Worm (Caenorhabditis elegans) whole organism, mixed stage, embryonic: ENCODE results near the gene Y102A11A.5.

Experiments
- M03D4.4 ChIP-seq: sonication (generic microtip); optimal IDR thresholded peaks from 2 replicates; lab custom pipeline; 2017; ENCODE audit warnings: mild to moderate bottlenecking, missing genetic modification characterization, missing compliant biosample characterization
- ceh-39 ChIP-seq: fragments of 150-350 bp; optimal IDR thresholded peaks from 2 replicates; lab custom pipeline; 2014; ENCODE audit warnings: missing biosample characterization, missing genetic modification characterization
- ceh-83 ChIP-seq: fragments of 200-800 bp; sonication (Bioruptor generic); optimal IDR thresholded peaks from 2 replicates; lab custom pipeline; 2018; ENCODE audit warnings: mild to moderate bottlenecking, missing genetic modification characterization, missing compliant biosample characterization
- ces-1 ChIP-seq: fragments of 150-350 bp; optimal IDR thresholded peaks from 2 replicates; lab custom pipeline; 2014; ENCODE audit warnings: missing biosample characterization, missing genetic modification reagents, missing genetic modification characterization
- cnd-1 ChIP-seq: fragments of 200-800 bp; sonication (Bioruptor generic); optimal IDR thresholded peaks from 2 replicates; lab custom pipeline; 2018; ENCODE audit warnings: mild to moderate bottlenecking, missing genetic modification characterization, missing compliant biosample characterization
- drap-1 ChIP-seq: fragments of 200-800 bp; sonication (Bioruptor generic); optimal IDR thresholded peaks from 3 replicates; lab custom pipeline; 2018; ENCODE audit warnings: mild to moderate bottlenecking, missing genetic modification characterization, missing compliant biosample characterization
- elt-1 ChIP-seq: sonication (generic microtip); optimal IDR thresholded peaks from 2 replicates; lab custom pipeline; 2017; ENCODE audit warnings: missing genetic modification characterization, mild to moderate bottlenecking, missing compliant biosample characterization, antibody characterized with exemption, moderate library complexity, borderline replicate concordance; ENCODE audit not compliant: insufficient read depth
- elt-3 ChIP-seq: fragments of 150-350 bp; optimal IDR thresholded peaks from 2 replicates; lab custom pipeline; 2014; ENCODE audit warnings: missing biosample characterization, missing genetic modification characterization
- ham-2 ChIP-seq: fragments of 200-800 bp; sonication (Bioruptor generic); optimal IDR thresholded peaks from 2 replicates; lab custom pipeline; 2018; ENCODE audit warnings: mild to moderate bottlenecking, missing genetic modification characterization, missing compliant biosample characterization
- hlh-1 ChIP-seq: fragments of 150-350 bp; optimal IDR thresholded peaks from 2 replicates; lab custom pipeline; 2014; ENCODE audit warnings: missing biosample characterization, missing genetic modification reagents, missing genetic modification characterization
- lin-13 ChIP-seq: fragments of 150-350 bp; optimal IDR thresholded peaks from 2 replicates; lab custom pipeline; 2014; ENCODE audit warnings: missing biosample characterization, missing genetic modification characterization
- lin-32 ChIP-seq: fragments of 200-800 bp; sonication (Bioruptor generic); optimal IDR thresholded peaks from 2 replicates; lab custom pipeline; 2018; ENCODE audit warnings: mild to moderate bottlenecking, missing genetic modification characterization, missing compliant biosample characterization
- lsy-2 ChIP-seq: fragments of 150-350 bp; optimal IDR thresholded peaks from 2 replicates; lab custom pipeline; 2014; ENCODE audit warnings: missing biosample characterization, missing genetic modification characterization
- mab-5 ChIP-seq: fragments of 150-350 bp; optimal IDR thresholded peaks from 2 replicates; lab custom pipeline; 2014; ENCODE audit warnings: missing biosample characterization, missing genetic modification characterization
- mep-1 ChIP-seq: fragments of 150-350 bp; optimal IDR thresholded peaks from 2 replicates; lab custom pipeline; 2017; ENCODE audit warnings: missing biosample characterization, missing genetic modification reagents, missing genetic modification characterization, inconsistent platforms
- mls-2 ChIP-seq: sonication (generic microtip); optimal IDR thresholded peaks from 2 replicates; lab custom pipeline; 2016; ENCODE audit warnings: mild to moderate bottlenecking, missing genetic modification characterization, moderate library complexity, missing compliant biosample characterization
- nhr-12 ChIP-seq: fragments of 150-350 bp; optimal IDR thresholded peaks from 2 replicates; lab custom pipeline; 2014; ENCODE audit warnings: missing biosample characterization, missing genetic modification characterization
- nhr-2 ChIP-seq: fragments of 150-350 bp; optimal IDR thresholded peaks from 2 replicates; lab custom pipeline; 2014; ENCODE audit warnings: missing biosample characterization, missing genetic modification characterization
- nhr-237 ChIP-seq: fragments of 150-350 bp; optimal IDR thresholded peaks from 2 replicates; lab custom pipeline; 2014; ENCODE audit warnings: missing biosample characterization, missing genetic modification characterization
- nhr-28 ChIP-seq: fragments of 150-350 bp; optimal IDR thresholded peaks from 2 replicates; lab custom pipeline; 2014; ENCODE audit warnings: missing biosample characterization, missing genetic modification characterization
- nhr-76 ChIP-seq: sonication (generic microtip); optimal IDR thresholded peaks from 2 replicates; lab custom pipeline; 2017; ENCODE audit warnings: missing biosample characterization, missing genetic modification characterization
- pha-4 ChIP-seq: fragments of 150-350 bp; optimal IDR thresholded peaks from 2 replicates; lab custom pipeline; 2018; ENCODE audit warnings: missing biosample characterization, missing genetic modification reagents, missing genetic modification characterization
- sem-2 ChIP-seq: fragments of 200-800 bp; sonication (Bioruptor generic); optimal IDR thresholded peaks from 2 replicates; lab custom pipeline; 2018; ENCODE audit warnings: mild to moderate bottlenecking, missing genetic modification characterization, missing compliant biosample characterization
- snpc-4 ChIP-seq: fragments of 150-350 bp; optimal IDR thresholded peaks from 2 replicates; lab custom pipeline; 2014; ENCODE audit warnings: missing biosample characterization, missing genetic modification characterization
- tbx-8 ChIP-seq: fragments of 200-800 bp; sonication (Bioruptor generic); optimal IDR thresholded peaks from 2 replicates; lab custom pipeline; 2018; ENCODE audit warnings: mild to moderate bottlenecking, missing genetic modification characterization, moderate library complexity, missing compliant biosample characterization
- unc-39 ChIP-seq: fragments of 150-350 bp; optimal IDR thresholded peaks from 2 replicates; lab custom pipeline; 2014; ENCODE audit warnings: missing biosample characterization, missing genetic modification characterization
- unc-62 ChIP-seq: fragments of 150-350 bp; optimal IDR thresholded peaks from 2 replicates; lab custom pipeline; 2014; ENCODE audit warnings: missing biosample characterization, missing genetic modification reagents, missing genetic modification characterization
- zip-8 ChIP-seq: fragments of 150-350 bp; optimal IDR thresholded peaks from 2 replicates; lab custom pipeline; 2014; ENCODE audit warnings: missing biosample characterization, missing genetic modification characterization
- ztf-11 ChIP-seq: fragments of 150-350 bp; optimal IDR thresholded peaks from 2 replicates; lab custom pipeline; 2014; ENCODE audit warnings: missing biosample characterization, missing genetic modification characterization

The Y102A11A.5 gene

DNA sequence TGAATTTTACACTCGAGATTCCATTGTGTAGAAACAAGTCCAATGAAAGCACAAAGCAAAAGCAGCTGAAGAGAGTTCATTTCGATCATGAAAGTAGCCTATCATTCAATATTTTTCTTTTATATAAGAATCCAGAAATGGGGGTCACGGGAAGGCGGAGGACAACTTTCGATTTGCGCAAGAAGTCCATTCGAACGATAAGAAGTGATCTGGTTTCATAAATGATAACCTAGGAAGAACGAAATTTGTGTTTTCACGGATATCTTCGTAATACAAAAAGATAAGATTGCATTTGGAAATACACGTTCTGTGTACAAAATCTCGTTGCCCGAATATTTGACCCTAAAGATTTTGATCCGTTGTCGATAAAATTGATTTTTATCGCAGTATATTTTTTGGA, at the start of gene Y102A11A.5:
Y102A11A.5 (minus strand) TSS at position 175 of the 400 bp plus-strand sequence.
- TF ChIP-seq unc-39 (tag; lab: Kevin White, UChicago), result no peak
- TF ChIP-seq elt-3, result peak; percentile 73

DNA sequence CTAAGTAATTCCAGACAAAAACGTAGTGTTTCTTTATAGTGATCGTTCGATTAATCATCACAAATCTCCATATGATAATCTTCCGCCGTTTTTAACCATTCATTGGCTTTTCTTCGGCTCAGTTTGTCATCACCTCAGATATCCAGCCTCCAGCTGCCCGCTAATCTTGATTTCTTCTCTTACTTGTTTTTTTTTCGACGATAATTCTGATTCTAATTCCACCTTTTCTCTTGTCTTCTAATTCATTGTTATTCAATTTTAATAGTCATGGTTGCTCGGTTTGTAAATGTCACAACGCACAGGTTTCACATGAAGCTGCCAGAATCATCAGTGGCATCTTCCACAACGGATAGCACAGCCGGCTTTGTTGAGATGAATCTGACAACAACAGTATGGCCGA, 48.1 kb upstream of the Y102A11A.5 start, which contains the start of gene F49H12.4:
F49H12.4 (plus strand) TSS at position 301 of the 400 bp plus-strand sequence.
- TF ChIP-seq nhr-237 (tag; lab: Kevin White, UChicago), result no peak
- no peak for TF ChIP-seq nhr-2 (tag; lab: Kevin White, UChicago)
- TF ChIP-seq unc-62 (GFP tag; lab: Kevin White, UChicago), result no peak
- no peak for TF ChIP-seq mls-2
- no peak for TF ChIP-seq ztf-11 (tag; lab: Kevin White, UChicago)
- TF ChIP-seq mep-1, result no peak
- TF ChIP-seq ces-1 (GFP tag; lab: Kevin White, UChicago), result no peak
- TF ChIP-seq pha-4 (tag; lab: Kevin White, UChicago), result no peak
- no peak for TF ChIP-seq ceh-83 (GFP tag; lab: Kevin White, UChicago)
- TF ChIP-seq ceh-39 (tag; lab: Kevin White, UChicago), result no peak
- TF ChIP-seq tbx-8 (GFP tag; lab: Kevin White, UChicago), result no peak
- no peak for TF ChIP-seq mab-5 (tag; lab: Kevin White, UChicago)
- no peak for TF ChIP-seq ham-2 (GFP tag; lab: Kevin White, UChicago)
- no peak for TF ChIP-seq snpc-4

DNA sequence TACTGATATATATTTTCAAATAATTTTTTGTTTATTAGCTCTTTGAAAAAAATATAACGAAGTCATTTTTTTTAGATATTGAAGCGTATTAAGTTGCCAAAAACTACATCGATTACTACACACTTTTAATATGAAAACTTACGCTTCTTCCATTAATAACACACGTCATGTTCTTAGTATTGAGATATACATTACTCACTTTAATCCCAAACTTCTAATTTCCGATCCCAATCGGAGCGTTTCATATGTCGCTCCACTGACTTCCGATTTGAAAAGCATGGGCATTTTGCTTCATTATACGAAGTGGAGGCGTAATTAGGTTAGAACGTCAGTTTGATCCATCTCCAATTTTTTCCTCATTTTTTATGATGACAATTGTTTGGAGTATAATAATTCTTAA, 47.4 kb upstream of the Y102A11A.5 start:
- TF ChIP-seq nhr-12, result no peak

DNA sequence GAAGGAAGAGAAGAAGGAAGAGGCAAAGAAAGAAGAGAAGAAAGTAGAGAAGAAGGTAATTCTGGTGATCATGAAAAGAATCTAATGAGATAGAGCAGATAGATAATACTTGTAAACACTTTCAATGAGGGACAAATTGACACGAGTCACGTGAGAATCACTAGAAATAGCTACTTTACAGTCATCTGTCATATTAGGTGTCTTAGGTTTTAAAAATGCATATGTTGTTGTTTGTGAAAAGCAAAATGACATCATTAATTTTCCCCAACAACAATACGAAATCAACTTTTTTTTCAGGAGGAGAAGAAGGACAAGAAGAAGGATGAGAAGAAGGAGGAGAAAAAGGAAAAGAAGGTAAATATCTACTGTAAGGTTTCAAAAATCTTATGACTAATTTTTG, 43.8 kb upstream of the Y102A11A.5 start:
- no peak for TF ChIP-seq mab-5 (tag; lab: Kevin White, UChicago)
- no peak for TF ChIP-seq lsy-2 (tag; lab: Kevin White, UChicago)
- TF ChIP-seq elt-1 (tag; lab: Kevin White, UChicago), result no peak
- no peak for TF ChIP-seq pha-4 (tag; lab: Kevin White, UChicago)
- no peak for TF ChIP-seq lin-32 (GFP tag; lab: Kevin White, UChicago)
- TF ChIP-seq snpc-4, result no peak
- TF ChIP-seq ces-1 (GFP tag; lab: Kevin White, UChicago), result no peak
- no peak for TF ChIP-seq unc-39 (tag; lab: Kevin White, UChicago)
- no peak for TF ChIP-seq zip-8 (tag; lab: Kevin White, UChicago)
- TF ChIP-seq nhr-12, result no peak
- TF ChIP-seq sem-2, result no peak
- no peak for TF ChIP-seq cnd-1 (tag; lab: Kevin White, UChicago)
- TF ChIP-seq nhr-28 (tag; lab: Kevin White, UChicago), result no peak

DNA sequence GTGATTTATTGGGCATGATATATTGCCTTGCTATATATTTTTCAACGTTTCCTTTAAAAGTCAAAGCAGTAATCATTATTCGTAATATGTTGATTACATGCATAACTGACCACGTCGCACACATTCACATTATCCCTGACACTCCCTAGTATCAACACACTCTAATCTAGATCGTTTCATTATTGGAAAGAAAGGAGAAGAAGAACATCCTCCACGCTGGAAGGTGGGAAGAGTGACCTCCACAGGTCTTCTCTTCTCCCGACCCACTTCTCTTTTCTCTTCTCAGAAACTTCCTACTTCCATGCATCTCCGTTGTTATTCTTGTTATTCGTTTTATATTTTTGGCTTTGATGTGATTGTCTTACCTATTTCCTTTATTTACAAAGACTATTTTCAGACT, 42.7 kb upstream of the Y102A11A.5 start, which contains the start of gene txdc-12.2:
txdc-12.2 (plus strand) TSS at position 396 of the 400 bp plus-strand sequence.
- TF ChIP-seq elt-1 (tag; lab: Kevin White, UChicago) (no peak), snpc-4 (no peak), ceh-39 (tag; lab: Kevin White, UChicago) (no peak), lin-32 (GFP tag; lab: Kevin White, UChicago) (no peak), hlh-1 (tag; lab: Kevin White, UChicago) (no peak), unc-39 (tag; lab: Kevin White, UChicago) (no peak), nhr-2 (tag; lab: Kevin White, UChicago) (no peak), ces-1 (GFP tag; lab: Kevin White, UChicago) (no peak)

DNA sequence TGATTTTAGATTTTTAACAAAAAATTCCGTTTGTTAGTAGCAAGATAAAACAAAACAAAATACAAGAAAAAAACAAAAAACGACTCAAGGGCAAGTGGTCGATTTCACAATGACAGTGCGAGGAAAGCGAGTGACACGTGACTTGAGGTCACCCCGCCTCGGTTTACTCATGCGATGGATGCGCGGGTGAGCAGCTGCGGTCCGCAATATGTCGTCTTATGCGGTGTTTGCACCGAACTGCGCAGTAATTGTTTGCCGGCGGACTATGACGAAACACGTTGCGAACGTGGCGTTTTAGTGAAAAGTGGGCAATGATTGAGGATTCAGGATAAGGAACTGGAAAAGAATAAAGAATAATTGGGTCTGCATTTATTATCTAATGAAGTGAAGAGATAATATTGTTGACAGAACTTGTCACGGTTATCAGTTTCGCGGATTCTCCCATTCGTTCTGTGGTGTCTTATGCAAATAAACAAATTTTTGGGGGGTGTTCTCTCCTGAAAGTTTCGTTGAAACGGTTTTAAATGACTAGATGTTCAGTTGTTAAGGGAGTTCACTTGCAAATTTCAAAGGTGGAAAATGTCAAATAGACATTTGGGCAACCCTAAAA, 40.1 kb upstream of the Y102A11A.5 start:
- peak; percentile 26 for TF ChIP-seq M03D4.4
- peak; percentile 34 for TF ChIP-seq ces-1 (GFP tag; lab: Kevin White, UChicago)
- TF ChIP-seq nhr-2 (tag; lab: Kevin White, UChicago), result peak; percentile 92
- peak; percentile 0 for TF ChIP-seq unc-39 (tag; lab: Kevin White, UChicago)
- TF ChIP-seq tbx-8 (GFP tag; lab: Kevin White, UChicago), result no peak
- no peak for TF ChIP-seq sem-2
- TF ChIP-seq cnd-1 (tag; lab: Kevin White, UChicago), result peak; percentile 80
- no peak for TF ChIP-seq nhr-76
- TF ChIP-seq mls-2, result peak; percentile 31
- peak; percentile 5 for TF ChIP-seq drap-1 (GFP tag; lab: Kevin White, UChicago)
- peak; percentile 78 for TF ChIP-seq lin-13
- no peak for TF ChIP-seq ceh-39 (tag; lab: Kevin White, UChicago)
- no peak for TF ChIP-seq nhr-12
- peak; percentile 49 for TF ChIP-seq mep-1
- peak; percentile 62 for TF ChIP-seq lin-32 (GFP tag; lab: Kevin White, UChicago)
- peak; percentile 82 for TF ChIP-seq hlh-1 (tag; lab: Kevin White, UChicago)
